Fruit fly (Drosophila melanogaster): ENCODE data around the gene CG5890.
A peak's percentile ranks its signal among the peaks of the same experiment; 100 is the strongest.

CG5890 gene

dm6 chr3R:25855594-25856305 lies at the start of gene CG5890 (continued):
- TF ChIP-seq wdn (GFP tag; IDR thresholded peaks at IDR 0.05) (no peak), CG4328 (GFP tag; optimal IDR thresholded peaks at IDR 0.05) (peak; percentile 8), stwl (tag; optimal IDR thresholded peaks at IDR 0.05) (no peak), CG11456 (GFP tag; IDR thresholded peaks at IDR 0.05) (no peak), NfI (GFP tag; optimal IDR thresholded peaks at IDR 0.05) (peak; percentile 30), ken (GFP tag; IDR thresholded peaks at IDR 0.05) (no peak), CG6765 (GFP tag; optimal IDR thresholded peaks at IDR 0.05) (peak; percentile 21), CG7786 (GFP tag; optimal IDR thresholded peaks at IDR 0.05) (no peak), CG11695 (GFP tag; IDR thresholded peaks at IDR 0.05) (no peak), eyg (GFP tag; optimal IDR thresholded peaks at IDR 0.05) (no peak), CG11247 (GFP tag; IDR thresholded peaks at IDR 0.05) (no peak), caup (GFP tag; optimal IDR thresholded peaks at IDR 0.05; ENCODE audit: severe bottlenecking) (peak; percentile 6), Hmx (GFP tag; optimal IDR thresholded peaks at IDR 0.05) (no peak), Taf1 (GFP tag; IDR thresholded peaks at IDR 0.05) (no peak), CG7839 (tag; optimal IDR thresholded peaks at IDR 0.05) (peak; percentile 57), danr (GFP tag; IDR thresholded peaks at IDR 0.05) (no peak), CG14014 (GFP tag; IDR thresholded peaks at IDR 0.05) (no peak), CG13296 (GFP tag; optimal IDR thresholded peaks at IDR 0.05) (peak; percentile 58), cato (GFP tag; optimal IDR thresholded peaks at IDR 0.05; ENCODE audit: borderline replicate concordance) (no peak), CoRest (tag; optimal IDR thresholded peaks at IDR 0.05) (peak; percentile 27), dmrt99B (tag; optimal IDR thresholded peaks at IDR 0.05) (peak; percentile 48), Doc3 (GFP tag; IDR thresholded peaks at IDR 0.05; ENCODE audit: partially characterized antibody) (no peak), CG6813 (GFP tag; optimal IDR thresholded peaks at IDR 0.05) (peak; percentile 36), CG5953 (GFP tag; IDR thresholded peaks at IDR 0.05) (no peak), al (GFP tag; IDR thresholded peaks at IDR 0.05) (no peak), abd-A (tag; optimal IDR thresholded peaks at IDR 0.05) (no peak), CG10147 (GFP tag; optimal IDR thresholded peaks at IDR 0.05) (peak; percentile 39), shn (GFP tag; optimal IDR thresholded peaks at IDR 0.05) (no peak)

dm6 chr3R:25810796-25811195 lies 45.2 kb upstream of the CG5890 start, which contains the start of gene CG5024:
Gene CG5024 (plus strand): TSS chr3R:25811096.
- no peak for TF ChIP-seq slou (GFP tag; optimal IDR thresholded peaks at IDR 0.05)
- TF ChIP-seq Camta (GFP tag; optimal IDR thresholded peaks at IDR 0.05) = no peak
- TF ChIP-seq lilli (GFP tag; optimal IDR thresholded peaks at IDR 0.05) = no peak
- TF ChIP-seq wdn (GFP tag; IDR thresholded peaks at IDR 0.05) = no peak
- TF ChIP-seq CG3163 (GFP tag; optimal IDR thresholded peaks at IDR 0.05) = no peak

DNA sequence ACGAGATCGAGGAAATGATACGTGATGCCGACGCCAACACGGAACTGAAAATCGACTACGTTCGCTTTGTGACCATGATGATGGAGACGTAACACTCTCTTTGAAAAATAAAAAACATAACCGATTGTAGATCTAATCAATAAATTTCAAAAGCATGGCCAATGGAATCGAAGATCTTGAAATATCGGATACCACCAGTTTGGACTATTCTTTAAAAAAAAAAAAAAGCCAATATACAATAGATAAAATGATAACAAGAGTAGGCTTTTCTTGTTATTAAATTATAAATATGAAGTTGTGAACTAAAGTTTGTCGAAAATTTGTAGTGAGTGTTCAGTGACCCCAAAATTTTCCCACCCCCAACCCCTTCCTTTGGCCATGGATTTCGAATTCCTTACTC lies 44.3 kb upstream of the CG5890 start, which contains the start of the genes Acam and CG17770:
Gene Acam (plus strand): TSS at position 301 of the 400 bp plus-strand sequence.
Gene CG17770 (plus strand): TSS at position 301 of the 400 bp plus-strand sequence.
- TF ChIP-seq CG4707 (GFP tag; optimal IDR thresholded peaks at IDR 0.05) (no peak), eve (GFP tag; optimal IDR thresholded peaks at IDR 0.05) (no peak), CG15696 (tag; optimal IDR thresholded peaks at IDR 0.05) (no peak), Myb (GFP tag; optimal IDR thresholded peaks at IDR 0.05) (no peak), Dek (tag; optimal IDR thresholded peaks at IDR 0.05) (no peak), h (optimal IDR thresholded peaks at IDR 0.05) (no peak), corto (GFP tag; optimal IDR thresholded peaks at IDR 0.05) (no peak), HHEX (GFP tag; optimal IDR thresholded peaks at IDR 0.05) (no peak), CG1832 (GFP tag; optimal IDR thresholded peaks at IDR 0.05) (no peak), ham (GFP tag; IDR thresholded peaks at IDR 0.05) (no peak), CG2116 (GFP tag; optimal IDR thresholded peaks at IDR 0.05) (no peak)
